Fruit fly (Drosophila melanogaster) whole organism, wandering third instar larva: ENCODE results near the gene CG13893.

Experiments
- Hnf4 ChIP-seq: fragments of 200-800 bp; sonication (Bioruptor generic); optimal IDR thresholded peaks from 2 replicates; lab custom pipeline; 2016; ENCODE audit warnings: missing biosample characterization, mild to moderate bottlenecking, missing genetic modification characterization
- Myc ChIP-seq: fragments of >200 bp; optimal IDR thresholded peaks from 2 replicates; lab custom pipeline; 2017
- N ChIP-seq: fragments of >200 bp; optimal IDR thresholded peaks from 2 replicates; lab custom pipeline; 2018; ENCODE audit warnings: missing biosample characterization, missing external identifiers, missing genetic modification characterization
- Vsx2 ChIP-seq: fragments of 200-300, 225-300 bp; sonication (Bioruptor generic); optimal IDR thresholded peaks from 2 replicates; lab custom pipeline; 2018; ENCODE audit warnings: missing biosample characterization, missing genetic modification characterization; ENCODE audit not compliant: partially characterized antibody
- h ChIP-seq: fragments of 200-800 bp; sonication (Bioruptor generic); optimal IDR thresholded peaks from 3 replicates; lab custom pipeline; 2016; ENCODE audit warnings: missing biosample characterization, mild to moderate bottlenecking, missing genetic modification characterization
- pan ChIP-seq: fragments of >200 bp; optimal IDR thresholded peaks from 2 replicates; lab custom pipeline; 2017
- psq ChIP-seq: fragments of 200-800 bp; sonication (Bioruptor generic); optimal IDR thresholded peaks from 3 replicates; lab custom pipeline; 2017; ENCODE audit warnings: missing biosample characterization, mild to moderate bottlenecking, missing genetic modification characterization, moderate library complexity
- sv ChIP-seq: fragments of 200-800 bp; sonication (Bioruptor generic); optimal IDR thresholded peaks from 3 replicates; lab custom pipeline; 2016; ENCODE audit warnings: missing biosample characterization, missing genetic modification characterization

dm6 chr3L:617926-618325 is 14.1 kb upstream of the CG13893 start:
- no peak for TF ChIP-seq h (GFP tag; lab: Kevin White, UChicago)
- no peak for TF ChIP-seq Myc (lab: Kevin White, UChicago)
- no peak for TF ChIP-seq Hnf4
- TF ChIP-seq pan (lab: Kevin White, UChicago), result no peak
- TF ChIP-seq psq (GFP tag; lab: Kevin White, UChicago), result no peak
- TF ChIP-seq N, result no peak
- TF ChIP-seq Vsx2 (GFP tag; lab: Kevin White, UChicago), result peak; percentile 6
- TF ChIP-seq sv (GFP tag; lab: Kevin White, UChicago), result no peak
